Fruit fly (Drosophila melanogaster) whole organism, wandering third instar larva: Measurements from ENCODE around the gene CG10513.

Experiments
- Abd-B ChIP-seq: fragments of >200 bp; optimal IDR thresholded peaks from 2 replicates; lab custom pipeline; 2017; ENCODE audit warnings: missing biosample characterization, missing genetic modification characterization
- CG32264 ChIP-seq: fragments of 200-800 bp; sonication (Bioruptor generic); optimal IDR thresholded peaks from 2 replicates; lab custom pipeline; 2016; ENCODE audit warnings: missing biosample characterization, missing genetic modification characterization
- CG9705 ChIP-seq: fragments of 200-800 bp; sonication (Bioruptor generic); optimal IDR thresholded peaks from 2 replicates; lab custom pipeline; 2018; ENCODE audit warnings: missing biosample characterization, mild to moderate bottlenecking, missing genetic modification characterization
- CrebA ChIP-seq: fragments of 200-800 bp; sonication (Bioruptor generic); optimal IDR thresholded peaks from 2 replicates; lab custom pipeline; 2016; ENCODE audit warnings: missing biosample characterization, mild to moderate bottlenecking, missing genetic modification characterization, borderline replicate concordance
- Dfd ChIP-seq: fragments of >200 bp; optimal IDR thresholded peaks from 2 replicates; lab custom pipeline; 2017; ENCODE audit warnings: missing biosample characterization, missing genetic modification characterization
- Dif ChIP-seq: fragments of 200-275, 200-300 bp; sonication (Bioruptor generic); optimal IDR thresholded peaks from 2 replicates; lab custom pipeline; 2018; ENCODE audit warnings: missing biosample characterization, missing genetic modification characterization; ENCODE audit not compliant: partially characterized antibody
- GATAd ChIP-seq: sonication (Bioruptor generic); optimal IDR thresholded peaks from 2 replicates; lab custom pipeline; 2016; ENCODE audit warnings: missing biosample characterization, missing genetic modification characterization
- HLH106 ChIP-seq: fragments of 200-800 bp; optimal IDR thresholded peaks from 3 replicates; lab custom pipeline; 2019; ENCODE audit warnings: missing biosample characterization, mild to moderate bottlenecking, missing genetic modification characterization, moderate library complexity
- Hnf4 ChIP-seq: fragments of 200-800 bp; sonication (Bioruptor generic); optimal IDR thresholded peaks from 2 replicates; lab custom pipeline; 2016; ENCODE audit warnings: missing biosample characterization, mild to moderate bottlenecking, missing genetic modification characterization
- Hr78 ChIP-seq: fragments of >200 bp; optimal IDR thresholded peaks from 2 replicates; lab custom pipeline; 2017; ENCODE audit warnings: missing biosample characterization, missing genetic modification characterization
- Jra ChIP-seq: sonication (Bioruptor generic); optimal IDR thresholded peaks from 2 replicates; lab custom pipeline; 2016; ENCODE audit warnings: missing biosample characterization, missing genetic modification characterization
- Mio ChIP-seq: sonication (Bioruptor generic); optimal IDR thresholded peaks from 2 replicates; lab custom pipeline; 2016; ENCODE audit warnings: missing biosample characterization, missing genetic modification characterization
- Myc ChIP-seq: fragments of >200 bp; optimal IDR thresholded peaks from 2 replicates; lab custom pipeline; 2017
- N ChIP-seq: fragments of >200 bp; optimal IDR thresholded peaks from 2 replicates; lab custom pipeline; 2018; ENCODE audit warnings: missing biosample characterization, missing external identifiers, missing genetic modification characterization
- OdsH ChIP-seq: fragments of 200-800 bp; sonication (Bioruptor generic); optimal IDR thresholded peaks from 2 replicates; lab custom pipeline; 2016; ENCODE audit warnings: missing biosample characterization, mild to moderate bottlenecking, missing genetic modification characterization
- Rel ChIP-seq, 2 experiments: fragments of 200-800 bp; sonication (Bioruptor generic) in 1 of 2; optimal IDR thresholded peaks; 2 replicates in 1 of 2; 3 replicates in 1 of 2; lab custom pipeline; 2016 to 2019; ENCODE audit warnings: mild to moderate bottlenecking in 2 of 2, missing biosample characterization in 2 of 2, missing genetic modification characterization in 2 of 2, moderate library complexity in 1 of 2
- Sp1 ChIP-seq: fragments of 200-800 bp; sonication (Bioruptor generic); optimal IDR thresholded peaks from 3 replicates; lab custom pipeline; 2019; ENCODE audit warnings: missing biosample characterization, mild to moderate bottlenecking, missing genetic modification characterization, moderate library complexity
- br ChIP-seq: fragments of 200-800 bp; sonication (Bioruptor generic); optimal IDR thresholded peaks from 2 replicates; lab custom pipeline; 2016; ENCODE audit warnings: missing biosample characterization, missing genetic modification characterization
- brk ChIP-seq: fragments of 200-800 bp; sonication (Bioruptor generic); optimal IDR thresholded peaks from 2 replicates; lab custom pipeline; 2016; ENCODE audit warnings: missing biosample characterization, mild to moderate bottlenecking, missing genetic modification characterization
- dl ChIP-seq, 2 experiments: fragments of 175-275, 200-275 bp in 1 of 2; fragments of 200-275 bp in 1 of 2; sonication (Bioruptor generic); optimal IDR thresholded peaks; lab custom pipeline; 2018; ENCODE audit warnings: mild to moderate bottlenecking in 2 of 2, missing biosample characterization in 2 of 2, missing genetic modification characterization in 2 of 2, moderate library complexity in 2 of 2; ENCODE audit not compliant: partially characterized antibody in 2 of 2, insufficient read depth in 1 of 2
- dmrt93B ChIP-seq: fragments of 200-800 bp; sonication (Bioruptor generic); optimal IDR thresholded peaks from 2 replicates; lab custom pipeline; 2018; ENCODE audit warnings: missing biosample characterization, mild to moderate bottlenecking, missing genetic modification characterization
- dsf ChIP-seq: sonication (Bioruptor generic); optimal IDR thresholded peaks from 2 replicates; lab custom pipeline; 2016; ENCODE audit warnings: missing biosample characterization, missing genetic modification characterization, borderline replicate concordance
- ey ChIP-seq: fragments of 200-800 bp; sonication (Bioruptor generic); optimal IDR thresholded peaks from 2 replicates; lab custom pipeline; 2016; ENCODE audit warnings: missing biosample characterization, missing genetic modification characterization
- foxo ChIP-seq, 2 experiments: fragments of 200-800 bp; sonication (Bioruptor generic); optimal IDR thresholded peaks; 2 replicates in 1 of 2; 3 replicates in 1 of 2; lab custom pipeline; 2016 to 2017; ENCODE audit warnings: missing biosample characterization in 2 of 2, missing genetic modification characterization in 2 of 2
- fru ChIP-seq: fragments of 200-800 bp; sonication (Bioruptor generic); optimal IDR thresholded peaks from 3 replicates; lab custom pipeline; 2016; ENCODE audit warnings: missing biosample characterization, mild to moderate bottlenecking, missing genetic modification characterization
- h ChIP-seq: fragments of 200-800 bp; sonication (Bioruptor generic); optimal IDR thresholded peaks from 3 replicates; lab custom pipeline; 2016; ENCODE audit warnings: missing biosample characterization, mild to moderate bottlenecking, missing genetic modification characterization
- jim ChIP-seq: fragments of 175-275, 200-325 bp; sonication (Bioruptor generic); optimal IDR thresholded peaks from 2 replicates; lab custom pipeline; 2016; ENCODE audit warnings: missing biosample characterization, mild to moderate bottlenecking, missing genetic modification characterization
- lola ChIP-seq: fragments of >200 bp; optimal IDR thresholded peaks from 2 replicates; lab custom pipeline; 2017; ENCODE audit warnings: missing biosample characterization, missing genetic modification characterization
- pan ChIP-seq: fragments of >200 bp; optimal IDR thresholded peaks from 2 replicates; lab custom pipeline; 2017
- psq ChIP-seq: fragments of 200-800 bp; sonication (Bioruptor generic); optimal IDR thresholded peaks from 3 replicates; lab custom pipeline; 2017; ENCODE audit warnings: missing biosample characterization, mild to moderate bottlenecking, missing genetic modification characterization, moderate library complexity
- rgr ChIP-seq: fragments of 200-800 bp; sonication (Bioruptor generic); optimal IDR thresholded peaks from 3 replicates; lab custom pipeline; 2016; ENCODE audit warnings: missing biosample characterization, mild to moderate bottlenecking, missing genetic modification characterization
- sage ChIP-seq: fragments of 200-800 bp; sonication (Bioruptor generic); optimal IDR thresholded peaks from 2 replicates; lab custom pipeline; 2016; ENCODE audit warnings: missing biosample characterization, mild to moderate bottlenecking, missing genetic modification characterization
- sv ChIP-seq: fragments of 200-800 bp; sonication (Bioruptor generic); optimal IDR thresholded peaks from 3 replicates; lab custom pipeline; 2016; ENCODE audit warnings: missing biosample characterization, missing genetic modification characterization
- tai ChIP-seq: sonication (Bioruptor generic); optimal IDR thresholded peaks from 2 replicates; lab custom pipeline; 2016; ENCODE audit warnings: missing biosample characterization, missing genetic modification characterization
- usp ChIP-seq: fragments of >200 bp; optimal IDR thresholded peaks from 2 replicates; lab custom pipeline; 2017; ENCODE audit warnings: missing biosample characterization, missing genetic modification characterization
- woc ChIP-seq: sonication (Bioruptor generic); optimal IDR thresholded peaks from 2 replicates; lab custom pipeline; 2016; ENCODE audit warnings: missing biosample characterization, mild to moderate bottlenecking, missing genetic modification characterization

The CG10513 gene

DNA sequence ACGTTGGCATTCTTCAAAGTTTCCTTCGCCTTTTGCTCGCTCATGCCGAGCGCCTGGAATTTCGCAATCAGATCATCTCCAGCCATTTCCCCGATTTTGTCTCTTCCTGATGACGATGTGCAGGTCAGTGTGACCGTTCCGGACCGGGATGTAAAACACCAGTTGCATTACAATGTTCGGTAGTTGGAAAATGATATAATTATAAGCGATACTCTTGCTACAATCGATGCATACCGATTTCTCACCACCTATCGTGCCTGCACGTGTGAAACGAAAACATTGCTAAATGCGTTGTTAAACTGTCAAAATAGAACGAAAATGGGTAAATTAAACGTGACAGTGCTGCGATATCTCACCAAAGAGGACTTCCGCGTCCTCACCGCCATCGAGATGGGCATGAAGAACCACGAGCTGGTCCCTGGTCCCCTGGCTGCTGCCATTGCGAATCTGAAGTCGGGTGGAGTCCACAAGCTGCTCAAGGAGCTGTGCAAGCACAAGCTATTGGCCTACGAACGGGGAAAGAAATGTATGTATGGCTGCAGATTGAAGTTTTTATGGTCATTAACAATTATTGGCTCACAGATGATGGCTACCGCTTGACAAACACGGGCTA is 11.3 kb downstream of the CG10513 start, which contains the start of the genes GlnRS and RIOK2 (continued):
- no peak for TF ChIP-seq dsf
- peak; percentile 59 for TF ChIP-seq Abd-B (GFP tag; lab: Kevin White, UChicago)
- TF ChIP-seq HLH106 (tag; lab: Kevin White, UChicago), result no peak
- no peak for TF ChIP-seq dl (GFP tag; optimal IDR thresholded peaks at IDR 0.05; lab: Kevin White, UChicago; ENCODE audit: insufficient read depth in 1 of 2, partially characterized antibody in 2 of 2)
- no peak for TF ChIP-seq jim (GFP tag; lab: Kevin White, UChicago)
- TF ChIP-seq Sp1, result peak; percentile 13
- TF ChIP-seq foxo (GFP tag; optimal IDR thresholded peaks at IDR 0.05; lab: Kevin White, UChicago), result no peak
- no peak for TF ChIP-seq Jra
- no peak for TF ChIP-seq ey (GFP tag; lab: Kevin White, UChicago)
- TF ChIP-seq brk (GFP tag; lab: Kevin White, UChicago), result no peak

DNA sequence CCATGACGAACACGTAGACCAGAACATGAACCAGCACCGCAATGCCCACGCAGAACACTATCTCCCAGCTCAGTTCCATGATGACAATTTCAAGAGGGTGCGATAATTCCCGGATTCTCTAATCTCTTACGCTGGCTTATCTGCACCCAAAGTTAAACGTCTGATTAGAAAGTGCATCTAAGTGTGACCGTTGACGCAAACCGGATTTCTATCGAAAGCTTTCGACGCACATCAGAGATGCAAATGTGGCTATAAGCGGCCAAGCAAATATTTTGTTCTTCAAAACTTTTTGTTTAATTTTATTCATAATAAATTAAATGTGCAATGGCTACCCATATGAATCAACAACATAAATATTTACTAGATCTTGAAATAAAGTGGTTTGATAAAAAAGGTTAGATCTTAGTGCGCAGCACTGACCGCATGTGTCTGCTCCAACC is 14.7 kb downstream of the CG10513 start, which contains the start of the genes Kdsr and CG11858:
TSS of gene Kdsr (minus strand) at position 177 of the 440 bp plus-strand sequence.
TSS of gene CG11858 (plus strand) at position 420 of the 440 bp plus-strand sequence.
- TF ChIP-seq Hnf4 (GFP tag; lab: Kevin White, UChicago) (no peak), N (GFP tag; lab: Kevin White, UChicago) (no peak), brk (GFP tag; lab: Kevin White, UChicago) (no peak), Abd-B (GFP tag; lab: Kevin White, UChicago) (no peak), GATAd (GFP tag; lab: Kevin White, UChicago) (peak; percentile 57), sv (GFP tag; lab: Kevin White, UChicago) (peak; percentile 67), h (GFP tag; lab: Kevin White, UChicago) (peak; percentile 83), Dif (GFP tag; lab: Kevin White, UChicago) (no peak), ey (GFP tag; lab: Kevin White, UChicago) (peak; percentile 75), Myc (peak; percentile 99), CG32264 (GFP tag; lab: Kevin White, UChicago) (peak; percentile 36), CG9705 (peak; percentile 72), Rel (GFP tag; optimal IDR thresholded peaks at IDR 0.05; lab: Kevin White, UChicago) (no peak), Rel (tag; optimal IDR thresholded peaks at IDR 0.05; lab: Kevin White, UChicago) (peak; percentile 53), dsf (no peak), Dfd (GFP tag; lab: Kevin White, UChicago) (no peak), Mio (no peak), foxo (GFP tag; optimal IDR thresholded peaks at IDR 0.05; lab: Kevin White, UChicago) (peak; percentile 25 to 79), pan (lab: Kevin White, UChicago) (no peak), usp (no peak), Hr78 (GFP tag; lab: Kevin White, UChicago) (no peak), sage (no peak), tai (GFP tag; lab: Kevin White, UChicago) (no peak), fru (peak; percentile 75), psq (GFP tag; lab: Kevin White, UChicago) (peak; percentile 52), HLH106 (tag; lab: Kevin White, UChicago) (peak; percentile 72), woc (peak; percentile 93), Sp1 (peak; percentile 74), dmrt93B (GFP tag; lab: Kevin White, UChicago) (no peak), dl (GFP tag; optimal IDR thresholded peaks at IDR 0.05; lab: Kevin White, UChicago; ENCODE audit: insufficient read depth in 1 of 2, partially characterized antibody in 2 of 2) (no peak), CrebA (GFP tag; lab: Kevin White, UChicago) (no peak), Jra (peak; percentile 62), OdsH (peak; percentile 55), rgr (GFP tag; lab: Kevin White, UChicago) (peak; percentile 71), br (GFP tag; lab: Kevin White, UChicago) (peak; percentile 72)

DNA sequence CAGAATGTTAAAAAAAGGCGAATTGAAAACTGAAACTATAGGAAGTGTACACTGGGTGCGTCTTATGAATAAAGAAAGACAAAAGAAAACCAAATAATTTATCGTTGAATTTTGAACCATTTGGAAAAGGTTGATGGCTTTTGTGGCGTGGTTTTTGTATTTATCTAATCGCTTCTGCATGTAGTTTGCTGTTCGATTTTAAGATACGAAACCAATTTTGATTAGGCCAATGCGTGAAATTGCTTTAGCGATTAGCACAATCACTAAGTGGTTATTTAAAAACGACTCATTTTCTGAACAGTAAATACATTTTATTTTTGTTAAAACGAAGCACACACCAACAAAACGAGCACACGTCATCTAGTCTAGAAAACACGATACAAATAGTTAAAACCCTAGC is 16.3 kb downstream of the CG10513 start:
- TF ChIP-seq N (GFP tag; lab: Kevin White, UChicago), result no peak
- TF ChIP-seq Dif (GFP tag; lab: Kevin White, UChicago), result no peak
- TF ChIP-seq lola (GFP tag; lab: Kevin White, UChicago), result no peak
- no peak for TF ChIP-seq CG9705
- no peak for TF ChIP-seq dl (GFP tag; optimal IDR thresholded peaks at IDR 0.05; lab: Kevin White, UChicago; ENCODE audit: insufficient read depth in 1 of 2, partially characterized antibody in 2 of 2)
- TF ChIP-seq Myc, result no peak
- no peak for TF ChIP-seq foxo (GFP tag; optimal IDR thresholded peaks at IDR 0.05; lab: Kevin White, UChicago)
- TF ChIP-seq fru, result no peak
- no peak for TF ChIP-seq tai (GFP tag; lab: Kevin White, UChicago)
- TF ChIP-seq jim (GFP tag; lab: Kevin White, UChicago), result no peak
- TF ChIP-seq sage, result no peak
- TF ChIP-seq HLH106 (tag; lab: Kevin White, UChicago), result no peak
- TF ChIP-seq woc, result no peak
